Worm (Caenorhabditis elegans): ENCODE results near the gene nlp-45.

The nlp-45 gene

DNA sequence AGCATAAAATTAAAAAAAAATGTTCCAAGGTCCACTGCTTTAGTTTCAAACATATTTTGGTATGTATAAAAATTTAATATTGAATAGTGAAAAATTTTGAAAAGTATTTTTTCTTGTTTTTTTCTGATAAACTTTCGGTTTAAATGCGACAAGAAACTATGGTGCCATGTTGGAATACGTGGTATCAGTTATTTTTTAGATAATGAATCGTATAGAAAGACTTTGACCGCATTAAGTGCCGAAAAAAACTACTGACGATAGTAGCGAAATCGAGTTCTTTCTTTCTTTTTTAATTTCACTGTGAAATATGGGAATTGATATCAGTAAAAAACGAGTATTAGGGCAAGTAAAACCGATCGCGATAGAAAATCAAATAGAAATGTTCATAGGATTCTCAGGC, 27.8 kb upstream of the nlp-45 start, which contains the start of gene T24D8.6:
Gene T24D8.6 (minus strand): TSS at position 101 of the 400 bp plus-strand sequence.
- no peak for TF ChIP-seq ceh-83 (GFP tag; optimal IDR thresholded peaks at IDR 0.05)
- no peak for TF ChIP-seq mls-2 (tag; optimal IDR thresholded peaks at IDR 0.05)
- no peak for TF ChIP-seq nhr-76 (tag; optimal IDR thresholded peaks at IDR 0.05)
- no peak for TF ChIP-seq ceh-43 (GFP tag; optimal IDR thresholded peaks at IDR 0.05)
- no peak for TF ChIP-seq ceh-39 (tag; optimal IDR thresholded peaks at IDR 0.05)
- no peak for TF ChIP-seq mep-1 (tag; optimal IDR thresholded peaks at IDR 0.05)
- TF ChIP-seq hlh-1 (tag; optimal IDR thresholded peaks at IDR 0.05), result no peak
- no peak for TF ChIP-seq blmp-1 (tag; optimal IDR thresholded peaks at IDR 0.05)
- TF ChIP-seq sptf-1 (tag; optimal IDR thresholded peaks at IDR 0.05), result no peak
- TF ChIP-seq drap-1 (GFP tag; optimal IDR thresholded peaks at IDR 0.05), result no peak
- TF ChIP-seq nhr-237 (tag; optimal IDR thresholded peaks at IDR 0.05), result no peak

ce11 chrX:2364703-2365299, 26.7 kb upstream of the nlp-45 start:
- TF ChIP-seq nhr-237 (tag; optimal IDR thresholded peaks at IDR 0.05), result peak; percentile 61
- TF ChIP-seq pha-4 (tag; optimal IDR thresholded peaks at IDR 0.05), result no peak
- TF ChIP-seq ces-1 (GFP tag; optimal IDR thresholded peaks at IDR 0.05), result no peak
- no peak for TF ChIP-seq mls-2 (tag; optimal IDR thresholded peaks at IDR 0.05)

ce11 chrX:2362872-2363271, 24.8 kb upstream of the nlp-45 start:
- TF ChIP-seq mep-1 (tag; optimal IDR thresholded peaks at IDR 0.05) (no peak), ham-2 (GFP tag; optimal IDR thresholded peaks at IDR 0.05) (no peak), nhr-76 (tag; optimal IDR thresholded peaks at IDR 0.05) (no peak), sptf-1 (tag; optimal IDR thresholded peaks at IDR 0.05) (no peak), tbx-8 (GFP tag; optimal IDR thresholded peaks at IDR 0.05) (no peak), ces-1 (GFP tag; optimal IDR thresholded peaks at IDR 0.05) (no peak), drap-1 (GFP tag; optimal IDR thresholded peaks at IDR 0.05) (no peak), ceh-83 (GFP tag; optimal IDR thresholded peaks at IDR 0.05) (no peak), nhr-237 (tag; optimal IDR thresholded peaks at IDR 0.05) (no peak), ceh-39 (tag; optimal IDR thresholded peaks at IDR 0.05) (no peak), mab-5 (tag; optimal IDR thresholded peaks at IDR 0.05) (no peak), sem-2 (GFP tag; optimal IDR thresholded peaks at IDR 0.05) (no peak), lin-32 (GFP tag; optimal IDR thresholded peaks at IDR 0.05) (no peak), nhr-28 (tag; optimal IDR thresholded peaks at IDR 0.05) (no peak), snpc-4 (tag; optimal IDR thresholded peaks at IDR 0.05) (no peak)

DNA sequence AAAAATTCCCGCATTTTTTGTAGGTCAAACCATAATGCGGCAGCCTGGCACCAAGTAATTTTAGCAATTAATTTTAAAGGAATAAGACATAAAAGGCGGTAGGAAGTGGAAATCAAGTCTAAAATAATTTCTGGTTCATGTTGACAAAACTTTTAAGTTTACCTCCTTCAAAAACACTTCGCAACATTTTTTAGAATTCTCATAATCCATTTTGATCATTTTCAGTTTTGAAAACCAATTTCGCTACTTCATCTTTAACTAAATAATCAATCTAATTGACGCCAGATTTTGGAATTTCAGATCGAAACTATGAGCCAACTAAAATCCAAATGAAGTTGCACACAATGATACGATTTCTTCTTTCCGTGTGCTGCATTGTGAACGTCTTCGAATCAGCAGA, 21.7 kb upstream of the nlp-45 start, which contains the start of gene lgc-40:
Gene lgc-40 (plus strand): TSS at position 301 of the 400 bp plus-strand sequence.
- TF ChIP-seq ceh-83 (GFP tag; optimal IDR thresholded peaks at IDR 0.05) (no peak), mab-5 (tag; optimal IDR thresholded peaks at IDR 0.05) (no peak), ztf-11 (tag; optimal IDR thresholded peaks at IDR 0.05) (no peak), sem-2 (GFP tag; optimal IDR thresholded peaks at IDR 0.05) (no peak), mep-1 (tag; optimal IDR thresholded peaks at IDR 0.05) (no peak), lin-13 (tag; optimal IDR thresholded peaks at IDR 0.05) (no peak), elt-1 (tag; optimal IDR thresholded peaks at IDR 0.05; ENCODE audit: borderline replicate concordance, insufficient read depth) (no peak), ceh-43 (GFP tag; optimal IDR thresholded peaks at IDR 0.05) (no peak), unc-39 (tag; optimal IDR thresholded peaks at IDR 0.05) (no peak), cnd-1 (tag; optimal IDR thresholded peaks at IDR 0.05) (no peak), lsy-2 (tag; optimal IDR thresholded peaks at IDR 0.05) (no peak), unc-120 (tag; optimal IDR thresholded peaks at IDR 0.05; ENCODE audit: poor library complexity, severe bottlenecking) (no peak), snpc-4 (tag; optimal IDR thresholded peaks at IDR 0.05) (no peak), nhr-76 (tag; optimal IDR thresholded peaks at IDR 0.05) (no peak), nhr-2 (tag; optimal IDR thresholded peaks at IDR 0.05) (no peak)

DNA sequence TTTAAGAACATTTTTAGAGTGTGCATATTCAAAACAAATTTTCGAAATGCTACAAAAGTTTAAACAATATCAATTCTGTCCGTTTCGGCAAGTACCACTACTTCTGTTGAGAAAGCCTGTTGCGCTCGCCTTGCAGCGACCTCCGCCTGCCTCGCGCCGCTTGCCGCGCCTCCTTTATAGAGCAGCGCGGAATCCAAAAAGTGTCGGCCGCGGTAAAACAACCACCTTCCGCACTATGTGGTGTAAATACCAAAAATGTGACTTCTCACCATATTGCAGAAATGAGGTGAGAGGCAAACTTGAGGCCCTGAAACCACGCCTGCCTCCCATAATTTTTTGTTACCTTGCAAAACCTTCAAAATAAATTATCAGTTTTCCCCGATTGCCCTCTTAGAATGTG, 14.8 kb upstream of the nlp-45 start:
- TF ChIP-seq nhr-2 (tag; optimal IDR thresholded peaks at IDR 0.05), result no peak
- TF ChIP-seq unc-62 (GFP tag; optimal IDR thresholded peaks at IDR 0.05), result no peak
- TF ChIP-seq elt-1 (tag; optimal IDR thresholded peaks at IDR 0.05; ENCODE audit: borderline replicate concordance, insufficient read depth), result no peak
- no peak for TF ChIP-seq M03D4.4 (tag; optimal IDR thresholded peaks at IDR 0.05)
- TF ChIP-seq blmp-1 (tag; optimal IDR thresholded peaks at IDR 0.05), result no peak
- no peak for TF ChIP-seq lin-13 (tag; optimal IDR thresholded peaks at IDR 0.05)
- TF ChIP-seq flh-1 (GFP tag; optimal IDR thresholded peaks at IDR 0.05), result no peak
- no peak for TF ChIP-seq drap-1 (GFP tag; optimal IDR thresholded peaks at IDR 0.05)
- no peak for TF ChIP-seq sptf-1 (tag; optimal IDR thresholded peaks at IDR 0.05)
- TF ChIP-seq tbx-8 (GFP tag; optimal IDR thresholded peaks at IDR 0.05), result no peak
- no peak for TF ChIP-seq mab-5 (tag; optimal IDR thresholded peaks at IDR 0.05)
- TF ChIP-seq bed-3 (GFP tag; optimal IDR thresholded peaks at IDR 0.05), result no peak

Data from whole organism, mixed stage, embryonic.